Worm (Caenorhabditis elegans): ENCODE data around the gene Y60A3A.24.
"Not testable (repeated sequence)": the region's sequence is repeated elsewhere in the genome, so short reads cannot be mapped to it uniquely, and the experiment has no call there.

The Y60A3A.24 gene

ce11 chrV:19958744-19959143, 22.9 kb downstream of the Y60A3A.24 start, which contains the start of gene srh-172:
TSS of gene srh-172 (plus strand) at chrV:19959044.
- TF ChIP-seq nhr-12 (tag; optimal IDR thresholded peaks at IDR 0.05), result no peak
- no peak for TF ChIP-seq drap-1 (GFP tag; optimal IDR thresholded peaks at IDR 0.05)
- no peak for TF ChIP-seq bed-3 (GFP tag; optimal IDR thresholded peaks at IDR 0.05)
- TF ChIP-seq M03D4.4 (tag; optimal IDR thresholded peaks at IDR 0.05), result no peak

- TF ChIP-seq nhr-237 (tag; optimal IDR thresholded peaks at IDR 0.05) (no peak), hlh-1 (tag; optimal IDR thresholded peaks at IDR 0.05) (no peak), mep-1 (tag; optimal IDR thresholded peaks at IDR 0.05) (no peak), ces-1 (GFP tag; optimal IDR thresholded peaks at IDR 0.05) (peak; percentile 0), ceh-39 (tag; optimal IDR thresholded peaks at IDR 0.05) (no peak), mls-2 (tag; optimal IDR thresholded peaks at IDR 0.05) (no peak), unc-120 (tag; optimal IDR thresholded peaks at IDR 0.05; ENCODE audit: poor library complexity, severe bottlenecking) (no peak), elt-3 (tag; optimal IDR thresholded peaks at IDR 0.05) (no peak)
These were observed 26.5 kb downstream of the Y60A3A.24 start, which contains the start of gene abhd-3.1 for ce11 chrV:19955171-19955570. TSS of gene abhd-3.1 (plus strand) at chrV:19955488.

ce11 chrV:19954491-19954890, 27.2 kb downstream of the Y60A3A.24 start:
- no peak for TF ChIP-seq nhr-237 (tag; optimal IDR thresholded peaks at IDR 0.05)
- TF ChIP-seq nhr-76 (tag; optimal IDR thresholded peaks at IDR 0.05), result no peak
- no peak for TF ChIP-seq ztf-11 (tag; optimal IDR thresholded peaks at IDR 0.05)
- no peak for TF ChIP-seq unc-120 (tag; optimal IDR thresholded peaks at IDR 0.05; ENCODE audit: poor library complexity, severe bottlenecking)
- TF ChIP-seq nhr-12 (tag; optimal IDR thresholded peaks at IDR 0.05), result no peak

ce11 chrV:19949721-19950120, 32.0 kb downstream of the Y60A3A.24 start, which contains the start of gene Y60A3A.8:
TSS of gene Y60A3A.8 (plus strand) at chrV:19949978.
- TF ChIP-seq drap-1 (GFP tag; optimal IDR thresholded peaks at IDR 0.05); nhr-237 (tag; optimal IDR thresholded peaks at IDR 0.05); ceh-83 (GFP tag; optimal IDR thresholded peaks at IDR 0.05): not testable (repeated sequence)

ce11 chrV:19948993-19949392, 32.7 kb downstream of the Y60A3A.24 start, which contains the start of gene tmed-4:
TSS of gene tmed-4 (minus strand) at chrV:19949093.
- not testable (repeated sequence) for TF ChIP-seq cnd-1, mab-5, mep-1 (tag; optimal IDR thresholded peaks at IDR 0.05)

- TF ChIP-seq tbx-8 (GFP tag; optimal IDR thresholded peaks at IDR 0.05) (no peak), unc-120 (tag; optimal IDR thresholded peaks at IDR 0.05; ENCODE audit: poor library complexity, severe bottlenecking) (no peak), unc-62 (GFP tag; optimal IDR thresholded peaks at IDR 0.05) (no peak), ceh-83 (GFP tag; optimal IDR thresholded peaks at IDR 0.05) (no peak), cnd-1 (tag; optimal IDR thresholded peaks at IDR 0.05) (no peak), lin-13 (tag; optimal IDR thresholded peaks at IDR 0.05) (no peak), nhr-237 (tag; optimal IDR thresholded peaks at IDR 0.05) (no peak), mab-5 (tag; optimal IDR thresholded peaks at IDR 0.05) (no peak), mep-1 (tag; optimal IDR thresholded peaks at IDR 0.05) (no peak), sem-2 (GFP tag; optimal IDR thresholded peaks at IDR 0.05) (no peak), zip-8 (tag; optimal IDR thresholded peaks at IDR 0.05) (no peak), nhr-12 (tag; optimal IDR thresholded peaks at IDR 0.05) (no peak), ceh-43 (GFP tag; optimal IDR thresholded peaks at IDR 0.05) (no peak), M03D4.4 (tag; optimal IDR thresholded peaks at IDR 0.05) (no peak), elt-3 (tag; optimal IDR thresholded peaks at IDR 0.05) (no peak), lsy-2 (tag; optimal IDR thresholded peaks at IDR 0.05) (no peak), lin-32 (GFP tag; optimal IDR thresholded peaks at IDR 0.05) (no peak)
These were observed 35.2 kb downstream of the Y60A3A.24 start, which contains the start of gene dhs-24 for ce11 chrV:19946529-19946928. TSS of gene dhs-24 (minus strand) at chrV:19946629.

ce11 chrV:19936945-19937344, 44.7 kb downstream of the Y60A3A.24 start:
- TF ChIP-seq ceh-83 (GFP tag; optimal IDR thresholded peaks at IDR 0.05) (no peak), lin-13 (tag; optimal IDR thresholded peaks at IDR 0.05) (no peak), nhr-76 (tag; optimal IDR thresholded peaks at IDR 0.05) (no peak), ceh-43 (GFP tag; optimal IDR thresholded peaks at IDR 0.05) (no peak), unc-62 (GFP tag; optimal IDR thresholded peaks at IDR 0.05) (no peak), sptf-1 (tag; optimal IDR thresholded peaks at IDR 0.05) (no peak)
